Fruit fly (Drosophila melanogaster) whole organism, adult: ENCODE data around the gene Ugt37A1.

ENCODE experiments used
- CG7045 ChIP-seq: fragments of 200-800 bp; sonication (Bioruptor generic); optimal IDR thresholded peaks from 2 replicates; lab custom pipeline; 2017; ENCODE audit warnings: missing biosample characterization, mild to moderate bottlenecking, missing genetic modification characterization
- cic ChIP-seq: fragments of 200-800 bp; sonication (Bioruptor generic); optimal IDR thresholded peaks from 2 replicates; lab custom pipeline; 2017; ENCODE audit warnings: missing biosample characterization, mild to moderate bottlenecking, missing genetic modification characterization, moderate library complexity

DNA sequence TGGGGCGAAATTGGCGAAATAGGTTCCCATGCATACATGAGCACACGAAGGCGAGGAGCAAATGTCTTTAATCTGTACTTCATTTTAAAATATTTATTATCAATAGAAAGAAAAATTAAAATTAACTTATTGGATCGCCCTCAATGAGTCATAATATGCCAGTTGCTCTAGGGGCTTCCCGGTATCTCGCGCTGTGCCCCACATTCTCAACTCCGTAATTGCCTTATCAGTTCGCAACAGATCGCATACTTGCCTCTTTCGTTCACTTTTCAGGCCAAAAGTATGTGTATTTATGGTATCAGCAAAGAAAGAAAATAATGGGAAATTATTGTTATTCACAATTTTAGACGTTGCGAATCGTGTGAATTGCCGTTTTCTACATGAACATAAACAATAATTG is 44.3 kb downstream of the Ugt37A1 start:
- no peak for TF ChIP-seq CG7045
- TF ChIP-seq cic (GFP tag; lab: Kevin White, UChicago) = no peak
